Worm (Caenorhabditis elegans) whole organism, early embryonic: ENCODE data around the gene snpc-1.3.

Experiments
- F13C5.2 ChIP-seq: sonication (generic microtip); optimal IDR thresholded peaks from 2 replicates; lab custom pipeline; 2017; ENCODE audit warnings: mild to moderate bottlenecking, missing genetic modification characterization, inconsistent platforms, missing compliant biosample characterization
- pes-1 ChIP-seq: fragments of 200-800 bp; sonication (Bioruptor generic); IDR thresholded peaks from 2 replicates; pipeline ENCODE4 v1.3.6; 2022; ENCODE audit warnings: missing genetic modification reagents, missing genetic modification characterization, missing compliant biosample characterization

DNA sequence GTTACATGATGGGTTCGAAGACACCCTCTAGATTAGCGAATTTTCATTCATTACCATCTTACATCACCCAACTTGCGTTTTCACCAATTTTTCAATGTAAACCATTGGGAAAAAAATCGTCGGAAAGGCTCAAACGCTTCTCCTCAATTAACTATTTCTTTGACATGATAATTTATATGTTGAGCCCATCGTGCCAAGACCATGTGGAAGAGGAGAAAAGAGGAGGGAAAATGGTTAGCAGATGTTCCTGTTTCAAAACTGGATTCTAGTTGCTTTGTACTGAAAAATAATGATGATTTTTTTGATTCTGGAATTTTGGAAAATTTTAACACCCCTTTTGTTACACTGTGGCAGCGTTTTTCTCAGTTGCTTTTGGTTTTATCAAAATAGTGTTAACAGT is 5.1 kb upstream of the snpc-1.3 start:
- no peak for TF ChIP-seq F13C5.2 (tag; lab: Kevin White, UChicago)
- no peak for TF ChIP-seq pes-1 (GFP tag; lab: Robert Waterston, UW)
